Fruit fly (Drosophila melanogaster): ENCODE results near the gene CG13731.

dm6 chr3L:17364023-17364422 is 24.7 kb downstream of the CG13731 start:
- no peak for TF ChIP-seq CG32264 (GFP tag; optimal IDR thresholded peaks at IDR 0.05)
- TF ChIP-seq Sp1 (GFP tag; optimal IDR thresholded peaks at IDR 0.05) = no peak
- TF ChIP-seq CG9705 (GFP tag; optimal IDR thresholded peaks at IDR 0.05) = no peak
- TF ChIP-seq Dif (GFP tag; optimal IDR thresholded peaks at IDR 0.05; ENCODE audit: partially characterized antibody) = no peak
- TF ChIP-seq Hr78 (GFP tag; optimal IDR thresholded peaks at IDR 0.05) = no peak
- TF ChIP-seq foxo (GFP tag; optimal IDR thresholded peaks at IDR 0.05) = no peak
- TF ChIP-seq jim (GFP tag; optimal IDR thresholded peaks at IDR 0.05) = no peak
- no peak for TF ChIP-seq psq (GFP tag; optimal IDR thresholded peaks at IDR 0.05)
